Worm (Caenorhabditis elegans) whole organism, L4 larva: ENCODE results near the gene smk-1.
A peak's percentile ranks its signal among the peaks of the same experiment; 100 is the strongest.

Experiments used
- D1046.2 ChIP-seq: fragments of 200-800 bp; sonication (Bioruptor generic); IDR thresholded peaks from 2 replicates; pipeline ENCODE4 v1.3.6; 2022; ENCODE audit warnings: missing genetic modification characterization, missing compliant biosample characterization
- F26F4.8 ChIP-seq: fragments of 200-800 bp; sonication (Bioruptor generic); conservative IDR thresholded peaks from 2 replicates; pipeline ENCODE4 v1.3.6; 2022; ENCODE audit warnings: missing genetic modification characterization, missing compliant biosample characterization
- R02D3.7 ChIP-seq: fragments of 150-350 bp; sonication (generic microtip); optimal IDR thresholded peaks from 3 replicates; lab custom pipeline; 2014; ENCODE audit warnings: missing biosample characterization, missing genetic modification characterization
- T20F7.1 ChIP-seq: fragments of 200-800 bp; sonication (Bioruptor generic); optimal IDR thresholded peaks from 2 replicates; lab custom pipeline; 2018; ENCODE audit warnings: mild to moderate bottlenecking, missing genetic modification characterization, missing compliant biosample characterization
- Y105C5A.15 ChIP-seq: fragments of 200-800 bp; sonication (Bioruptor generic); IDR thresholded peaks from 2 replicates; pipeline ENCODE4 v1.3.6; 2022; ENCODE audit warnings: missing genetic modification characterization, missing compliant biosample characterization
- Y48G9A.11 ChIP-seq: fragments of 200-800 bp; sonication (Bioruptor generic); IDR thresholded peaks from 2 replicates; pipeline ENCODE4 v1.3.6; 2022; ENCODE audit warnings: missing genetic modification reagents, missing genetic modification characterization, missing compliant biosample characterization
- ZK546.5 ChIP-seq, 2 experiments: sonication (generic microtip); optimal IDR thresholded peaks; 2 replicates each; lab custom pipeline; 2017; ENCODE audit warnings: missing biosample characterization in 2 of 2, missing genetic modification characterization in 2 of 2
- aly-2 ChIP-seq: sonication (generic microtip); optimal IDR thresholded peaks from 2 replicates; lab custom pipeline; 2018; ENCODE audit warnings: missing biosample characterization, missing genetic modification characterization
- ama-1 ChIP-seq: fragments of 150-350 bp; optimal IDR thresholded peaks from 2 replicates; lab custom pipeline; 2014; ENCODE audit warnings: inconsistent platforms, mixed read lengths
- arid-1 ChIP-seq: fragments of 200-800 bp; sonication (Bioruptor generic); conservative IDR thresholded peaks from 2 replicates; pipeline ENCODE4 v1.3.6; 2022; ENCODE audit warnings: missing genetic modification reagents, missing genetic modification characterization, missing compliant biosample characterization
- attf-4 ChIP-seq: sonication (generic microtip); optimal IDR thresholded peaks from 3 replicates; lab custom pipeline; 2017; ENCODE audit warnings: missing biosample characterization, missing genetic modification characterization
- ceh-44 ChIP-seq: fragments of 200-800 bp; sonication (Bioruptor generic); IDR thresholded peaks from 2 replicates; pipeline ENCODE4 v1.3.6; 2022; ENCODE audit warnings: missing genetic modification reagents, missing genetic modification characterization, missing compliant biosample characterization
- ces-1 ChIP-seq: fragments of 150-350 bp; sonication (generic microtip); optimal IDR thresholded peaks from 4 replicates; lab custom pipeline; 2014; ENCODE audit warnings: missing biosample characterization, missing genetic modification reagents, missing genetic modification characterization
- ctbp-1 ChIP-seq: fragments of 200-800 bp; sonication (Bioruptor generic); IDR thresholded peaks from 2 replicates; pipeline ENCODE4 v1.3.6; 2022; ENCODE audit warnings: missing genetic modification reagents, missing genetic modification characterization, missing compliant biosample characterization
- daf-16 ChIP-seq, 3 experiments: sonication (generic microtip); optimal IDR thresholded peaks; 2 replicates each; lab custom pipeline; 2016 to 2017; ENCODE audit warnings: missing genetic modification characterization in 3 of 3, missing genetic modification reagents in 3 of 3, mild to moderate bottlenecking in 2 of 3, missing compliant biosample characterization in 2 of 3, missing biosample characterization in 1 of 3, moderate library complexity in 1 of 3
- daf-19 ChIP-seq: fragments of 200-800 bp; sonication (Bioruptor generic); conservative IDR thresholded peaks from 2 replicates; pipeline ENCODE4 v1.3.6; 2022; ENCODE audit warnings: missing genetic modification characterization, missing compliant biosample characterization
- dmd-6 ChIP-seq: fragments of 200-800 bp; sonication (Bioruptor generic); IDR thresholded peaks from 2 replicates; pipeline ENCODE4 v1.3.6; 2022; ENCODE audit warnings: missing genetic modification reagents, missing genetic modification characterization, missing compliant biosample characterization
- dmd-8 ChIP-seq: fragments of 200-800 bp; sonication (Bioruptor generic); IDR thresholded peaks from 2 replicates; pipeline ENCODE4 v1.3.6; 2022; ENCODE audit warnings: missing genetic modification characterization, missing compliant biosample characterization
- dmd-9 ChIP-seq: fragments of 200-800 bp; sonication (Bioruptor generic); IDR thresholded peaks from 2 replicates; pipeline ENCODE4 v1.3.6; 2022; ENCODE audit warnings: missing genetic modification reagents, missing genetic modification characterization, missing compliant biosample characterization
- dpl-1 ChIP-seq: fragments of 150-350 bp; optimal IDR thresholded peaks from 2 replicates; lab custom pipeline; 2014; ENCODE audit warnings: missing biosample characterization, missing genetic modification reagents, missing genetic modification characterization
- duxl-1 ChIP-seq: sonication (generic microtip); optimal IDR thresholded peaks from 2 replicates; lab custom pipeline; 2016; ENCODE audit warnings: mild to moderate bottlenecking, missing genetic modification characterization, moderate library complexity, missing compliant biosample characterization; ENCODE audit not compliant: poor library complexity
- dve-1 ChIP-seq: sonication (generic microtip); optimal IDR thresholded peaks from 2 replicates; lab custom pipeline; 2017; ENCODE audit warnings: antibody characterized with exemption, mild to moderate bottlenecking, missing genetic modification characterization, missing compliant biosample characterization; ENCODE audit not compliant: insufficient read depth
- egl-43 ChIP-seq: fragments of 200-800 bp; sonication (Bioruptor generic); IDR thresholded peaks from 2 replicates; pipeline ENCODE4 v1.3.6; 2022; ENCODE audit warnings: missing genetic modification reagents, missing genetic modification characterization, missing compliant biosample characterization
- fos-1 ChIP-seq: fragments of 150-350 bp; optimal IDR thresholded peaks from 2 replicates; lab custom pipeline; 2014; ENCODE audit warnings: missing biosample characterization, missing genetic modification characterization
- hif-1 ChIP-seq, 2 experiments: sonication (generic microtip); optimal IDR thresholded peaks; 2 replicates each; lab custom pipeline; 2016 to 2017; ENCODE audit warnings: missing compliant biosample characterization in 2 of 2, missing genetic modification characterization in 2 of 2, missing genetic modification reagents in 2 of 2, missing genotype in 2 of 2, mild to moderate bottlenecking in 1 of 2
- hlh-11 ChIP-seq: fragments of 200-800 bp; sonication (Bioruptor generic); optimal IDR thresholded peaks from 2 replicates; lab custom pipeline; 2018; ENCODE audit warnings: mild to moderate bottlenecking, missing genetic modification characterization, missing compliant biosample characterization
- hlh-30 ChIP-seq: sonication (generic microtip); optimal IDR thresholded peaks from 2 replicates; lab custom pipeline; 2017; ENCODE audit warnings: antibody characterized with exemption, mild to moderate bottlenecking, missing genetic modification characterization, missing compliant biosample characterization; ENCODE audit not compliant: insufficient read depth
- lin-1 ChIP-seq: fragments of 200-800 bp; sonication (Bioruptor generic); IDR thresholded peaks from 2 replicates; pipeline ENCODE4 v1.3.6; 2022; ENCODE audit warnings: missing genetic modification reagents, missing genetic modification characterization, missing compliant biosample characterization
- lin-39 ChIP-seq: fragments of 150-350 bp; optimal IDR thresholded peaks from 2 replicates; lab custom pipeline; 2014; ENCODE audit warnings: missing biosample characterization, missing genetic modification reagents, missing genetic modification characterization
- lir-3 ChIP-seq: sonication (generic microtip); optimal IDR thresholded peaks from 2 replicates; lab custom pipeline; 2016; ENCODE audit warnings: mild to moderate bottlenecking, missing genetic modification characterization, missing compliant biosample characterization
- madf-5 ChIP-seq, 2 experiments: fragments of 200-800 bp; sonication (Bioruptor generic); IDR thresholded peaks; 2 replicates each; pipeline ENCODE4 v1.3.6; 2022; ENCODE audit warnings: missing compliant biosample characterization in 2 of 2, missing genetic modification characterization in 2 of 2
- mep-1 ChIP-seq: fragments of 150-350 bp; sonication (generic microtip); optimal IDR thresholded peaks from 3 replicates; lab custom pipeline; 2014; ENCODE audit warnings: missing biosample characterization, missing genetic modification characterization
- nhr-102 ChIP-seq: sonication (generic microtip); optimal IDR thresholded peaks from 2 replicates; lab custom pipeline; 2016; ENCODE audit warnings: mild to moderate bottlenecking, missing genetic modification characterization, moderate library complexity, missing compliant biosample characterization
- nhr-25 ChIP-seq: sonication (generic microtip); optimal IDR thresholded peaks from 2 replicates; lab custom pipeline; 2017; ENCODE audit warnings: missing genetic modification characterization, mild to moderate bottlenecking, missing compliant biosample characterization, antibody characterized with exemption, moderate library complexity, borderline replicate concordance; ENCODE audit not compliant: insufficient read depth
- nhr-28 ChIP-seq: fragments of 150-350 bp; optimal IDR thresholded peaks from 2 replicates; lab custom pipeline; 2014; ENCODE audit warnings: missing biosample characterization, missing genetic modification characterization
- nhr-48 ChIP-seq: sonication (generic microtip); optimal IDR thresholded peaks from 2 replicates; lab custom pipeline; 2016; ENCODE audit warnings: mild to moderate bottlenecking, missing genetic modification characterization, missing compliant biosample characterization
- nhr-77 ChIP-seq: fragments of 150-350 bp; optimal IDR thresholded peaks from 2 replicates; lab custom pipeline; 2014; ENCODE audit warnings: missing biosample characterization, missing genetic modification characterization
- pha-4 ChIP-seq, 2 experiments: fragments of 150-350 bp in 1 of 2; fragments of 200-800 bp in 1 of 2; sonication (Bioruptor generic) in 1 of 2; IDR thresholded peaks in 1 of 2; optimal IDR thresholded peaks in 1 of 2; 2 replicates each; pipeline versions ENCODE4 v1.3.6 to Lab custom; 2014 to 2022; ENCODE audit warnings: missing genetic modification characterization in 2 of 2, missing genetic modification reagents in 2 of 2, missing biosample characterization in 1 of 2, missing compliant biosample characterization in 1 of 2
- sdz-12 ChIP-seq: fragments of 200-800 bp; sonication (Bioruptor generic); optimal IDR thresholded peaks from 2 replicates; lab custom pipeline; 2018; ENCODE audit warnings: mild to moderate bottlenecking, missing genetic modification characterization, missing compliant biosample characterization
- spr-3 ChIP-seq: fragments of 200-800 bp; sonication (Bioruptor generic); optimal IDR thresholded peaks from 2 replicates; lab custom pipeline; 2018; ENCODE audit warnings: mild to moderate bottlenecking, missing genetic modification characterization, missing compliant biosample characterization
- tag-97 ChIP-seq: fragments of 200-800 bp; sonication (Bioruptor generic); IDR thresholded peaks from 2 replicates; pipeline ENCODE4 v1.3.6; 2022; ENCODE audit warnings: missing genetic modification characterization, missing compliant biosample characterization
- unc-130 ChIP-seq: sonication (generic microtip); optimal IDR thresholded peaks from 2 replicates; lab custom pipeline; 2016; ENCODE audit warnings: missing genetic modification reagents, missing genetic modification characterization, missing compliant biosample characterization
- unc-62 ChIP-seq, 3 experiments: fragments of 150-350 bp in 1 of 3; sonication (generic microtip); optimal IDR thresholded peaks in 2 of 3; peaks in 1 of 3; 1 replicate in 1 of 3; 2 replicates in 2 of 3; lab custom pipeline; 2014 to 2017; ENCODE audit warnings: missing biosample characterization in 3 of 3, missing genetic modification characterization in 3 of 3, missing genetic modification reagents in 3 of 3, missing genotype in 1 of 3
- zfp-3 ChIP-seq: fragments of 200-800 bp; sonication (Bioruptor generic); conservative IDR thresholded peaks from 2 replicates; pipeline ENCODE4 v1.3.6; 2022; ENCODE audit warnings: missing genetic modification reagents, missing genetic modification characterization, missing compliant biosample characterization
- zip-2 ChIP-seq: fragments of 150-350 bp; optimal IDR thresholded peaks from 2 replicates; lab custom pipeline; 2014; ENCODE audit warnings: missing biosample characterization, missing genetic modification characterization
- ztf-11 ChIP-seq: fragments of 150-350 bp; optimal IDR thresholded peaks from 2 replicates; lab custom pipeline; 2014; ENCODE audit warnings: missing biosample characterization, missing genetic modification characterization
- ztf-7 ChIP-seq: fragments of 150-350 bp; optimal IDR thresholded peaks from 2 replicates; lab custom pipeline; 2014; ENCODE audit warnings: missing biosample characterization, missing genetic modification characterization

Gene smk-1

ce11 chrV:8662056-8663006 lies 54.7 kb downstream of the smk-1 start (continued):
- TF ChIP-seq ama-1 (lab: Kevin White, UChicago), result no peak
- no peak for TF ChIP-seq ces-1 (GFP tag; lab: Kevin White, UChicago)
- no peak for TF ChIP-seq unc-130
- TF ChIP-seq ztf-7 (tag; lab: Kevin White, UChicago), result no peak
- TF ChIP-seq ceh-44 (GFP tag; lab: Robert Waterston, UW), result no peak
- TF ChIP-seq aly-2 (tag; lab: Kevin White, UChicago), result no peak
- TF ChIP-seq fos-1 (tag; lab: Kevin White, UChicago), result no peak
- TF ChIP-seq dve-1 (tag; lab: Kevin White, UChicago), result no peak
- no peak for TF ChIP-seq dmd-9 (GFP tag; lab: Robert Waterston, UW)
- no peak for TF ChIP-seq nhr-77 (tag; lab: Kevin White, UChicago)
- no peak for TF ChIP-seq daf-16 (GFP tag; optimal IDR thresholded peaks at IDR 0.05; lab: Kevin White, UChicago)
- TF ChIP-seq daf-16 (tag; optimal IDR thresholded peaks at IDR 0.05; lab: Kevin White, UChicago), result no peak
- no peak for TF ChIP-seq pha-4 (GFP tag; IDR thresholded peaks at IDR 0.05; lab: Robert Waterston, UW)
- no peak for TF ChIP-seq pha-4 (tag; optimal IDR thresholded peaks at IDR 0.05; lab: Kevin White, UChicago)
- peak; percentile 46 for TF ChIP-seq dmd-6
- TF ChIP-seq spr-3, result no peak
- no peak for TF ChIP-seq attf-4 (tag; lab: Kevin White, UChicago)
- TF ChIP-seq nhr-48 (tag; lab: Kevin White, UChicago), result no peak
- no peak for TF ChIP-seq ZK546.5 (tag; optimal IDR thresholded peaks at IDR 0.05; lab: Kevin White, UChicago)
- TF ChIP-seq Y105C5A.15, result no peak
- no peak for TF ChIP-seq madf-5 (GFP tag; IDR thresholded peaks at IDR 0.05; lab: Robert Waterston, UW)
- TF ChIP-seq lir-3, result no peak
- TF ChIP-seq T20F7.1, result no peak
- TF ChIP-seq duxl-1 (tag; lab: Kevin White, UChicago), result no peak
- TF ChIP-seq zip-2 (tag; lab: Kevin White, UChicago), result no peak
- TF ChIP-seq nhr-102 (tag; lab: Kevin White, UChicago), result no peak
- no peak for TF ChIP-seq ctbp-1
- TF ChIP-seq unc-62 (GFP tag; optimal IDR thresholded peaks at IDR 0.05 in 1 of 2; lab: Kevin White, UChicago), result peak in 1 of 2 experiments; percentile 70
- TF ChIP-seq unc-62 (tag; optimal IDR thresholded peaks at IDR 0.05; lab: Kevin White, UChicago), result no peak
- no peak for TF ChIP-seq sdz-12 (GFP tag; lab: Kevin White, UChicago)
- no peak for TF ChIP-seq tag-97 (GFP tag; lab: Robert Waterston, UW)
- no peak for TF ChIP-seq ztf-11
- peak; percentile 61 for TF ChIP-seq nhr-25 (tag; lab: Kevin White, UChicago)
- no peak for TF ChIP-seq R02D3.7 (tag; lab: Kevin White, UChicago)
- TF ChIP-seq egl-43 (GFP tag; lab: Robert Waterston, UW), result no peak
- TF ChIP-seq D1046.2 (GFP tag; lab: Robert Waterston, UW), result no peak
- no peak for TF ChIP-seq dmd-8 (GFP tag; lab: Robert Waterston, UW)
- no peak for TF ChIP-seq nhr-28 (tag; lab: Kevin White, UChicago)
- TF ChIP-seq hlh-11 (tag; lab: Kevin White, UChicago), result peak; percentile 69
- TF ChIP-seq hif-1 (tag; optimal IDR thresholded peaks at IDR 0.05; lab: Kevin White, UChicago), result no peak
- TF ChIP-seq hlh-30 (tag; lab: Kevin White, UChicago), result peak; percentile 49
- no peak for TF ChIP-seq zfp-3
- TF ChIP-seq dpl-1 (GFP tag; lab: Kevin White, UChicago), result no peak
- TF ChIP-seq daf-19, result no peak
- TF ChIP-seq mep-1 (tag; lab: Kevin White, UChicago), result peak; percentile 53
- no peak for TF ChIP-seq arid-1
- TF ChIP-seq Y48G9A.11 (GFP tag; lab: Robert Waterston, UW), result no peak
- TF ChIP-seq F26F4.8 (GFP tag; lab: Robert Waterston, UW), result no peak
- TF ChIP-seq lin-1 (GFP tag; lab: Robert Waterston, UW), result no peak
- TF ChIP-seq lin-39 (tag; lab: Kevin White, UChicago), result no peak
